Worm (Caenorhabditis elegans) whole organism, L1 larva: ENCODE measurements around the gene nuaf-1.

ENCODE experiments used
- C16A3.4 ChIP-seq: fragments of 150-350 bp; optimal IDR thresholded peaks from 2 replicates; lab custom pipeline; 2014; ENCODE audit warnings: missing biosample characterization, missing genetic modification characterization
- Y116A8C.19 ChIP-seq: sonication (generic microtip); optimal IDR thresholded peaks from 2 replicates; lab custom pipeline; 2016; ENCODE audit warnings: missing compliant biosample characterization, missing genetic modification characterization, borderline replicate concordance
- ceh-63 ChIP-seq: fragments of 200-800 bp; sonication (Bioruptor generic); optimal IDR thresholded peaks from 2 replicates; lab custom pipeline; 2018; ENCODE audit warnings: mild to moderate bottlenecking, missing genetic modification characterization, missing compliant biosample characterization
- ceh-8 ChIP-seq: fragments of 200-800 bp; sonication (Bioruptor generic); optimal IDR thresholded peaks from 2 replicates; lab custom pipeline; 2018; ENCODE audit warnings: mild to moderate bottlenecking, missing genetic modification characterization, moderate library complexity, missing compliant biosample characterization
- ceh-82 ChIP-seq, 3 experiments: fragments of 150-350 bp in 1 of 3; sonication (generic microtip) in 2 of 3; optimal IDR thresholded peaks; 2 replicates each; lab custom pipeline; 2014 to 2017; ENCODE audit warnings: missing biosample characterization in 3 of 3, missing genetic modification characterization in 3 of 3
- ces-1 ChIP-seq: fragments of 150-350 bp; optimal IDR thresholded peaks from 2 replicates; lab custom pipeline; 2014; ENCODE audit warnings: missing biosample characterization, missing genetic modification reagents, missing genetic modification characterization
- dpl-1 ChIP-seq, 3 experiments: fragments of 150-350 bp in 2 of 3; sonication (generic microtip) in 1 of 3; optimal IDR thresholded peaks; 2 replicates each; lab custom pipeline; 2014 to 2017; ENCODE audit warnings: missing biosample characterization in 3 of 3, missing genetic modification characterization in 3 of 3, missing genetic modification reagents in 3 of 3
- efl-1 ChIP-seq, 4 experiments: fragments of 150-350 bp; optimal IDR thresholded peaks in 3 of 4; peaks in 1 of 4; 1 replicate in 1 of 4; 2 replicates in 3 of 4; lab custom pipeline; 2014; ENCODE audit warnings: missing biosample characterization in 2 of 4, missing genetic modification characterization in 2 of 4, missing genetic modification reagents in 2 of 4
- efl-3 ChIP-seq: fragments of 200-800 bp; sonication (Bioruptor generic); optimal IDR thresholded peaks from 2 replicates; lab custom pipeline; 2018; ENCODE audit warnings: mild to moderate bottlenecking, missing genetic modification characterization, missing compliant biosample characterization
- elt-2 ChIP-seq: sonication (generic microtip); optimal IDR thresholded peaks from 2 replicates; lab custom pipeline; 2016; ENCODE audit warnings: missing genetic modification characterization, mild to moderate bottlenecking, inconsistent platforms, missing compliant biosample characterization, missing genetic modification reagents
- fkh-10 ChIP-seq: sonication (generic microtip); optimal IDR thresholded peaks from 2 replicates; lab custom pipeline; 2017; ENCODE audit warnings: missing biosample characterization, missing genetic modification reagents, missing genetic modification characterization
- fkh-4 ChIP-seq: sonication (generic microtip); optimal IDR thresholded peaks from 2 replicates; lab custom pipeline; 2016; ENCODE audit warnings: missing compliant biosample characterization, missing genetic modification characterization, borderline replicate concordance
- fkh-8 ChIP-seq: sonication (generic microtip); optimal IDR thresholded peaks from 2 replicates; lab custom pipeline; 2016; ENCODE audit warnings: mild to moderate bottlenecking, missing genetic modification characterization, missing compliant biosample characterization
- grh-1 ChIP-seq: fragments of 200-800 bp; sonication (Bioruptor generic); IDR thresholded peaks from 2 replicates; pipeline ENCODE4 v1.3.6; 2022; ENCODE audit warnings: missing genetic modification reagents, missing genetic modification characterization, missing compliant biosample characterization
- hlh-17 ChIP-seq: fragments of 200-800 bp; sonication (Bioruptor generic); optimal IDR thresholded peaks from 2 replicates; lab custom pipeline; 2018; ENCODE audit warnings: missing genetic modification characterization, mild to moderate bottlenecking, missing compliant biosample characterization, moderate library complexity, borderline replicate concordance
- hlh-4 ChIP-seq: sonication (generic microtip); optimal IDR thresholded peaks from 2 replicates; lab custom pipeline; 2016; ENCODE audit warnings: mild to moderate bottlenecking, missing genetic modification characterization, missing compliant biosample characterization
- hpl-2 ChIP-seq: fragments of 150-350 bp; optimal IDR thresholded peaks from 2 replicates; lab custom pipeline; 2014; ENCODE audit warnings: missing biosample characterization, missing genetic modification reagents, missing genetic modification characterization
- isw-1 ChIP-seq: fragments of 200-800 bp; sonication (Bioruptor generic); IDR thresholded peaks from 2 replicates; pipeline ENCODE4 v1.3.6; 2022; ENCODE audit warnings: missing genetic modification characterization, missing compliant biosample characterization
- jun-1 ChIP-seq: fragments of 150-350 bp; optimal IDR thresholded peaks from 2 replicates; lab custom pipeline; 2014; ENCODE audit warnings: missing biosample characterization, missing genetic modification reagents, missing genetic modification characterization
- lin-13 ChIP-seq: fragments of 150-350 bp; optimal IDR thresholded peaks from 2 replicates; lab custom pipeline; 2014; ENCODE audit warnings: missing biosample characterization, missing genetic modification reagents, missing genetic modification characterization
- lin-14 ChIP-seq: fragments of 200-800 bp; sonication (Bioruptor generic); optimal IDR thresholded peaks from 2 replicates; lab custom pipeline; 2018; ENCODE audit warnings: mild to moderate bottlenecking, missing genetic modification characterization, moderate library complexity, missing compliant biosample characterization
- lin-35 ChIP-seq, 2 experiments: fragments of 150-350 bp; optimal IDR thresholded peaks; 2 replicates each; lab custom pipeline; 2014; ENCODE audit warnings: missing biosample characterization in 2 of 2, missing genetic modification characterization in 2 of 2, missing genetic modification reagents in 2 of 2
- lin-39 ChIP-seq: fragments of 150-350 bp; optimal IDR thresholded peaks from 2 replicates; lab custom pipeline; 2014; ENCODE audit warnings: missing biosample characterization, missing genetic modification reagents, missing genetic modification characterization
- lsy-2 ChIP-seq, 2 experiments: fragments of 150-350 bp; optimal IDR thresholded peaks; 2 replicates each; lab custom pipeline; 2014; ENCODE audit warnings: missing biosample characterization in 2 of 2, missing genetic modification characterization in 2 of 2
- mdl-1 ChIP-seq, 2 experiments: fragments of 150-350 bp; optimal IDR thresholded peaks; 2 replicates each; lab custom pipeline; 2014 to 2017; ENCODE audit warnings: missing biosample characterization in 2 of 2, missing genetic modification characterization in 2 of 2, inconsistent platforms in 1 of 2
- mef-2 ChIP-seq: fragments of 150-350 bp; optimal IDR thresholded peaks from 2 replicates; lab custom pipeline; 2014; ENCODE audit warnings: missing biosample characterization, missing genetic modification characterization
- mep-1 ChIP-seq: fragments of 150-350 bp; optimal IDR thresholded peaks from 2 replicates; lab custom pipeline; 2014; ENCODE audit warnings: missing biosample characterization, missing genetic modification characterization
- nhr-12 ChIP-seq: sonication (generic microtip); optimal IDR thresholded peaks from 2 replicates; lab custom pipeline; 2017; ENCODE audit warnings: missing biosample characterization, missing genetic modification characterization
- nhr-20 ChIP-seq: sonication (generic microtip); optimal IDR thresholded peaks from 2 replicates; lab custom pipeline; 2016; ENCODE audit warnings: mild to moderate bottlenecking, missing genetic modification characterization, missing compliant biosample characterization
- nhr-47 ChIP-seq: sonication (generic microtip); optimal IDR thresholded peaks from 2 replicates; lab custom pipeline; 2016; ENCODE audit warnings: mild to moderate bottlenecking, missing genetic modification characterization, moderate library complexity, missing compliant biosample characterization
- nhr-71 ChIP-seq: sonication (generic microtip); optimal IDR thresholded peaks from 2 replicates; lab custom pipeline; 2016; ENCODE audit warnings: mild to moderate bottlenecking, missing genetic modification characterization, moderate library complexity, missing compliant biosample characterization
- nhr-76 ChIP-seq: sonication (generic microtip); optimal IDR thresholded peaks from 2 replicates; lab custom pipeline; 2017; ENCODE audit warnings: missing biosample characterization, missing genetic modification characterization
- nhr-77 ChIP-seq: fragments of 150-350 bp; optimal IDR thresholded peaks from 2 replicates; lab custom pipeline; 2014; ENCODE audit warnings: missing biosample characterization, missing genetic modification characterization
- nhr-84 ChIP-seq: sonication (generic microtip); optimal IDR thresholded peaks from 2 replicates; lab custom pipeline; 2017; ENCODE audit warnings: missing biosample characterization, missing genetic modification characterization
- pag-3 ChIP-seq: sonication (generic microtip); optimal IDR thresholded peaks from 2 replicates; lab custom pipeline; 2017; ENCODE audit warnings: missing genetic modification characterization, mild to moderate bottlenecking, missing compliant biosample characterization, antibody characterized with exemption, borderline replicate concordance; ENCODE audit not compliant: insufficient read depth
- pax-3 ChIP-seq: fragments of 200-800 bp; sonication (Bioruptor generic); optimal IDR thresholded peaks from 2 replicates; lab custom pipeline; 2018; ENCODE audit warnings: mild to moderate bottlenecking, missing genetic modification characterization, moderate library complexity, missing compliant biosample characterization
- pqm-1 ChIP-seq: sonication (generic microtip); optimal IDR thresholded peaks from 3 replicates; lab custom pipeline; 2017; ENCODE audit warnings: missing biosample characterization, missing genetic modification characterization
- snpc-4 ChIP-seq: fragments of 150-350 bp; optimal IDR thresholded peaks from 2 replicates; lab custom pipeline; 2014; ENCODE audit warnings: missing biosample characterization, missing genetic modification characterization
- snu-23 ChIP-seq: sonication (generic microtip); optimal IDR thresholded peaks from 2 replicates; lab custom pipeline; 2016; ENCODE audit warnings: missing genetic modification characterization, missing compliant biosample characterization
- tbx-2 ChIP-seq: sonication (generic microtip); optimal IDR thresholded peaks from 2 replicates; lab custom pipeline; 2016; ENCODE audit warnings: missing genetic modification characterization, missing compliant biosample characterization
- tlp-1 ChIP-seq: fragments of 150-350 bp; optimal IDR thresholded peaks from 2 replicates; lab custom pipeline; 2014; ENCODE audit warnings: missing biosample characterization, missing genetic modification characterization
- unc-130 ChIP-seq: fragments of 150-350 bp; optimal IDR thresholded peaks from 2 replicates; lab custom pipeline; 2017; ENCODE audit warnings: missing biosample characterization, missing genetic modification characterization, inconsistent platforms
- unc-30 ChIP-seq: sonication (generic microtip); optimal IDR thresholded peaks from 2 replicates; lab custom pipeline; 2017; ENCODE audit warnings: missing biosample characterization, missing genetic modification characterization
- unc-86 ChIP-seq: sonication (generic microtip); optimal IDR thresholded peaks from 2 replicates; lab custom pipeline; 2016; ENCODE audit warnings: missing genetic modification characterization, missing compliant biosample characterization
- xbp-1 ChIP-seq: sonication (generic microtip); optimal IDR thresholded peaks from 2 replicates; lab custom pipeline; 2016; ENCODE audit warnings: missing genetic modification characterization, missing compliant biosample characterization
- zag-1 ChIP-seq: fragments of 150-350 bp; optimal IDR thresholded peaks from 2 replicates; lab custom pipeline; 2014; ENCODE audit warnings: missing biosample characterization, missing genetic modification characterization
- ztf-11 ChIP-seq, 2 experiments: sonication (generic microtip); optimal IDR thresholded peaks; 2 replicates each; lab custom pipeline; 2016 to 2017; ENCODE audit warnings: missing genetic modification characterization in 2 of 2, missing biosample characterization in 1 of 2, missing compliant biosample characterization in 1 of 2
- ztf-4 ChIP-seq: fragments of 150-350 bp; optimal IDR thresholded peaks from 2 replicates; lab custom pipeline; 2014; ENCODE audit warnings: missing biosample characterization, missing genetic modification characterization

nuaf-1 gene

DNA sequence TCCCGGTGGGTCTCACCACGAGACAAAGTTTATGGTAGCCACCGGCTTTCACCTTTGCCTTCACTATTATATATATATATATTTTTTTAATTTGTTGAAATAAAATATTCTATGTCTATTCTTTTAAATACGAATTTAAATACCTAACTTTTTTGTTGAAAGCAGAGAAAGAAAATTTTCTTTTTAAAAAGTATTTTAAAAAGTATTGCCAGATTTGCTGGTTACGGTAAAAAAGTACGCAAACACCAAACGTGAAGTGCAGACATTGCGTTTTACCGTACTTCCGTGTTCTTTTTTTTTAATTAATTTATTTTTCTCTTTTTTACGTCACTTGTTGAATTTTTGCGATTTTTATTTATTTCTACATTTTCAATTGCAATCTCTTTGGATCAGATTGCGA lies 8.5 kb downstream of the nuaf-1 start, which contains the start of gene C56A3.8:
TSS of gene C56A3.8 (plus strand) at position 301 of the 400 bp plus-strand sequence.
- TF ChIP-seq ceh-8 (GFP tag; lab: Kevin White, UChicago): no peak
- no peak for TF ChIP-seq pax-3 (tag; lab: Kevin White, UChicago)
- TF ChIP-seq tlp-1 (tag; lab: Kevin White, UChicago): no peak
- no peak for TF ChIP-seq fkh-4
- TF ChIP-seq grh-1 (GFP tag; lab: Robert Waterston, UW): no peak
- no peak for TF ChIP-seq ztf-11 (tag; optimal IDR thresholded peaks at IDR 0.05; lab: Kevin White, UChicago)
- no peak for TF ChIP-seq unc-30 (tag; lab: Kevin White, UChicago)
- no peak for TF ChIP-seq nhr-76
- TF ChIP-seq nhr-84 (tag; lab: Kevin White, UChicago): no peak
- no peak for TF ChIP-seq efl-1 (optimal IDR thresholded peaks at IDR 0.05; lab: Kevin White, UChicago)
- no peak for TF ChIP-seq efl-1 (GFP tag; optimal IDR thresholded peaks at IDR 0.05 in 1 of 2; lab: Kevin White, UChicago)
- TF ChIP-seq elt-2: no peak
- TF ChIP-seq lin-39: no peak
- TF ChIP-seq nhr-20 (tag; lab: Kevin White, UChicago): no peak
- TF ChIP-seq, all 84 proteins: peak for 0

DNA sequence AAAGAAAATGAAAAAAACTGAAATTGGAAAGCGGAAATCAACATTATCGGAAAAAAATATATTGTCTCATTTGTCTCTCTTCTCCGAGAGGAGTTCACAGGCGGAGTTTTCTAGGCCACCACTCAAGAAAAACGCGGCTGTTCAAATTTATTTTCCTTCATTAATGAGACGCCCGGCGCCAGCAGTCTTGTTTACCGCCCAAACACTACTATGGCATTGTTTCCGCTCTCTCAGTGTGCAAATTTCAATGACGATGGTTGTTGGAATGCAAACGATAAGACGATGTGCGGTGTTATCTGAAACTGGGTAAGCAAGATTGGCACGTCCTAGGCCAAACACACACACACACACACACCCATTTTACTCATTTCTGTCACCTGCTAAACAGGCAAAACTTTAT lies 11.7 kb downstream of the nuaf-1 start, which contains the start of gene cav-2:
TSS of gene cav-2 (plus strand) at position 359 of the 400 bp plus-strand sequence.
- TF ChIP-seq tlp-1 (tag; lab: Kevin White, UChicago) (no peak), ztf-4 (tag; lab: Kevin White, UChicago) (no peak), mef-2 (tag; lab: Kevin White, UChicago) (no peak), hlh-17 (GFP tag; lab: Kevin White, UChicago) (peak; percentile 33), nhr-77 (peak; percentile 10), snpc-4 (peak; percentile 33), jun-1 (peak; percentile 66), efl-3 (peak; percentile 61), isw-1 (GFP tag; lab: Robert Waterston, UW) (peak; percentile 79), fkh-8 (tag; lab: Kevin White, UChicago) (peak; percentile 76), efl-1 (optimal IDR thresholded peaks at IDR 0.05; lab: Kevin White, UChicago) (peak; percentile 89 to 97), efl-1 (GFP tag; optimal IDR thresholded peaks at IDR 0.05 in 1 of 2; lab: Kevin White, UChicago) (peak; percentile 97 to 99), nhr-71 (tag; lab: Kevin White, UChicago) (peak; percentile 93), mep-1 (tag; lab: Kevin White, UChicago) (peak; percentile 68), zag-1 (no peak), hlh-4 (tag; lab: Kevin White, UChicago) (peak; percentile 61), Y116A8C.19 (peak; percentile 66), tbx-2 (tag; lab: Kevin White, UChicago) (peak; percentile 92), pqm-1 (tag; lab: Kevin White, UChicago) (peak; percentile 86), pax-3 (tag; lab: Kevin White, UChicago) (peak; percentile 99), nhr-84 (tag; lab: Kevin White, UChicago) (no peak), xbp-1 (peak; percentile 88), C16A3.4 (peak; percentile 63), dpl-1 (GFP tag; optimal IDR thresholded peaks at IDR 0.05; lab: Kevin White, UChicago) (peak; percentile 92 to 99 (median 96)), nhr-47 (peak; percentile 91), unc-86 (peak; percentile 75), nhr-12 (tag; lab: Kevin White, UChicago) (no peak), ztf-11 (tag; optimal IDR thresholded peaks at IDR 0.05; lab: Kevin White, UChicago) (peak in 1 of 2 experiments; percentile 97), ces-1 (GFP tag; lab: Kevin White, UChicago) (no peak), lsy-2 (tag; optimal IDR thresholded peaks at IDR 0.05; lab: Kevin White, UChicago) (peak; percentile 83 to 84), lin-13 (GFP tag; lab: Kevin White, UChicago) (peak; percentile 65), mdl-1 (tag; optimal IDR thresholded peaks at IDR 0.05; lab: Kevin White, UChicago) (peak in 1 of 2 experiments; percentile 50), lin-35 (GFP tag; optimal IDR thresholded peaks at IDR 0.05; lab: Kevin White, UChicago) (peak; percentile 96), ceh-82 (tag; optimal IDR thresholded peaks at IDR 0.05; lab: Kevin White, UChicago) (peak; percentile 67 to 79 (median 76)), fkh-10 (no peak), nhr-76 (no peak), pag-3 (tag; lab: Kevin White, UChicago) (no peak), unc-130 (peak; percentile 60), lin-14 (peak; percentile 82), ceh-63 (GFP tag; lab: Kevin White, UChicago) (no peak), fkh-4 (peak; percentile 98), hpl-2 (GFP tag; lab: Kevin White, UChicago) (no peak), elt-2 (peak; percentile 80), snu-23 (GFP tag; lab: Kevin White, UChicago) (peak; percentile 87)
